Worm (Caenorhabditis elegans) whole organism, L4 larva: ENCODE measurements around the gene ptb-1.

ENCODE experiments used
- F10B5.3 ChIP-seq: sonication (generic microtip); optimal IDR thresholded peaks from 2 replicates; lab custom pipeline; 2016; ENCODE audit warnings: mild to moderate bottlenecking, missing genetic modification characterization, missing compliant biosample characterization
- T20F7.1 ChIP-seq: fragments of 200-800 bp; sonication (Bioruptor generic); optimal IDR thresholded peaks from 2 replicates; lab custom pipeline; 2018; ENCODE audit warnings: mild to moderate bottlenecking, missing genetic modification characterization, missing compliant biosample characterization
- Y105C5A.15 ChIP-seq: fragments of 200-800 bp; sonication (Bioruptor generic); IDR thresholded peaks from 2 replicates; pipeline ENCODE4 v1.3.6; 2022; ENCODE audit warnings: missing genetic modification characterization, missing compliant biosample characterization
- aha-1 ChIP-seq: fragments of 150-350 bp; peaks from one replicate; lab custom pipeline; 2014; ENCODE audit warnings: missing biosample characterization, missing genetic modification characterization
- arid-1 ChIP-seq: fragments of 200-800 bp; sonication (Bioruptor generic); conservative IDR thresholded peaks from 2 replicates; pipeline ENCODE4 v1.3.6; 2022; ENCODE audit warnings: missing genetic modification reagents, missing genetic modification characterization, missing compliant biosample characterization
- daf-16 ChIP-seq, 3 experiments: sonication (generic microtip); optimal IDR thresholded peaks; 2 replicates each; lab custom pipeline; 2016 to 2017; ENCODE audit warnings: missing genetic modification characterization in 3 of 3, missing genetic modification reagents in 3 of 3, mild to moderate bottlenecking in 2 of 3, missing compliant biosample characterization in 2 of 3, missing biosample characterization in 1 of 3, moderate library complexity in 1 of 3
- daf-19 ChIP-seq: fragments of 200-800 bp; sonication (Bioruptor generic); conservative IDR thresholded peaks from 2 replicates; pipeline ENCODE4 v1.3.6; 2022; ENCODE audit warnings: missing genetic modification characterization, missing compliant biosample characterization
- duxl-1 ChIP-seq: sonication (generic microtip); optimal IDR thresholded peaks from 2 replicates; lab custom pipeline; 2016; ENCODE audit warnings: mild to moderate bottlenecking, missing genetic modification characterization, moderate library complexity, missing compliant biosample characterization; ENCODE audit not compliant: poor library complexity
- fos-1 ChIP-seq: fragments of 150-350 bp; optimal IDR thresholded peaks from 2 replicates; lab custom pipeline; 2014; ENCODE audit warnings: missing biosample characterization, missing genetic modification characterization
- gei-8 ChIP-seq: fragments of 200-800 bp; sonication (Bioruptor generic); optimal IDR thresholded peaks from 2 replicates; lab custom pipeline; 2018; ENCODE audit warnings: mild to moderate bottlenecking, missing genetic modification characterization, missing compliant biosample characterization
- hlh-11 ChIP-seq: fragments of 200-800 bp; sonication (Bioruptor generic); optimal IDR thresholded peaks from 2 replicates; lab custom pipeline; 2018; ENCODE audit warnings: mild to moderate bottlenecking, missing genetic modification characterization, missing compliant biosample characterization
- hlh-30 ChIP-seq: sonication (generic microtip); optimal IDR thresholded peaks from 2 replicates; lab custom pipeline; 2017; ENCODE audit warnings: antibody characterized with exemption, mild to moderate bottlenecking, missing genetic modification characterization, missing compliant biosample characterization; ENCODE audit not compliant: insufficient read depth
- hmg-1.1 ChIP-seq: fragments of 200-800 bp; sonication (Bioruptor generic); IDR thresholded peaks from 2 replicates; pipeline ENCODE4 v1.3.6; 2022; ENCODE audit warnings: missing genetic modification reagents, missing genetic modification characterization, missing compliant biosample characterization
- lim-7 ChIP-seq: fragments of 200-800 bp; sonication (Bioruptor generic); IDR thresholded peaks from 2 replicates; pipeline ENCODE4 v1.3.6; 2022; ENCODE audit warnings: missing genetic modification characterization, missing compliant biosample characterization
- lin-1 ChIP-seq: fragments of 200-800 bp; sonication (Bioruptor generic); IDR thresholded peaks from 2 replicates; pipeline ENCODE4 v1.3.6; 2022; ENCODE audit warnings: missing genetic modification reagents, missing genetic modification characterization, missing compliant biosample characterization
- lin-13 ChIP-seq: fragments of 150-350 bp; optimal IDR thresholded peaks from 2 replicates; lab custom pipeline; 2014; ENCODE audit warnings: missing biosample characterization, missing genetic modification reagents, missing genetic modification characterization
- lin-29 ChIP-seq: fragments of 200-800 bp; sonication (Bioruptor generic); IDR thresholded peaks from 2 replicates; pipeline ENCODE4 v1.3.6; 2022; ENCODE audit warnings: missing genetic modification reagents, missing genetic modification characterization, missing compliant biosample characterization
- lin-38 ChIP-seq: fragments of 200-800 bp; sonication (Bioruptor generic); IDR thresholded peaks from 2 replicates; pipeline ENCODE4 v1.3.6; 2022; ENCODE audit warnings: missing genetic modification reagents, missing genetic modification characterization, missing compliant biosample characterization
- lsy-2 ChIP-seq, 2 experiments: fragments of 150-350 bp in 1 of 2; sonication (generic microtip) in 1 of 2; optimal IDR thresholded peaks; 2 replicates each; lab custom pipeline; 2014 to 2017; ENCODE audit warnings: missing biosample characterization in 2 of 2, missing genetic modification characterization in 2 of 2
- madf-5 ChIP-seq, 2 experiments: fragments of 200-800 bp; sonication (Bioruptor generic); IDR thresholded peaks; 2 replicates each; pipeline ENCODE4 v1.3.6; 2022; ENCODE audit warnings: missing compliant biosample characterization in 2 of 2, missing genetic modification characterization in 2 of 2
- mdl-1 ChIP-seq, 2 experiments: fragments of 150-350 bp in 1 of 2; sonication (generic microtip) in 1 of 2; optimal IDR thresholded peaks; 2 replicates each; lab custom pipeline; 2014 to 2017; ENCODE audit warnings: missing biosample characterization in 2 of 2, missing genetic modification characterization in 2 of 2
- mep-1 ChIP-seq: fragments of 150-350 bp; sonication (generic microtip); optimal IDR thresholded peaks from 3 replicates; lab custom pipeline; 2014; ENCODE audit warnings: missing biosample characterization, missing genetic modification characterization
- nhr-111 ChIP-seq: fragments of 200-800 bp; sonication (Bioruptor generic); optimal IDR thresholded peaks from 2 replicates; lab custom pipeline; 2018; ENCODE audit warnings: mild to moderate bottlenecking, missing genetic modification characterization, missing compliant biosample characterization
- nhr-25 ChIP-seq: sonication (generic microtip); optimal IDR thresholded peaks from 2 replicates; lab custom pipeline; 2017; ENCODE audit warnings: missing genetic modification characterization, mild to moderate bottlenecking, missing compliant biosample characterization, antibody characterized with exemption, moderate library complexity, borderline replicate concordance; ENCODE audit not compliant: insufficient read depth
- nhr-28 ChIP-seq: fragments of 150-350 bp; optimal IDR thresholded peaks from 2 replicates; lab custom pipeline; 2014; ENCODE audit warnings: missing biosample characterization, missing genetic modification characterization
- nhr-41 ChIP-seq: fragments of 200-800 bp; sonication (Bioruptor generic); IDR thresholded peaks from 2 replicates; pipeline ENCODE4 v1.3.6; 2022; ENCODE audit warnings: missing genetic modification reagents, missing genetic modification characterization, missing compliant biosample characterization
- nhr-48 ChIP-seq: sonication (generic microtip); optimal IDR thresholded peaks from 2 replicates; lab custom pipeline; 2016; ENCODE audit warnings: mild to moderate bottlenecking, missing genetic modification characterization, missing compliant biosample characterization
- nhr-6 ChIP-seq: fragments of 150-350 bp; optimal IDR thresholded peaks from 2 replicates; lab custom pipeline; 2014; ENCODE audit warnings: missing biosample characterization, missing genetic modification characterization
- nhr-77 ChIP-seq: fragments of 150-350 bp; optimal IDR thresholded peaks from 2 replicates; lab custom pipeline; 2014; ENCODE audit warnings: missing biosample characterization, missing genetic modification characterization
- pha-4 ChIP-seq, 2 experiments: fragments of 150-350 bp in 1 of 2; fragments of 200-800 bp in 1 of 2; sonication (Bioruptor generic) in 1 of 2; IDR thresholded peaks in 1 of 2; optimal IDR thresholded peaks in 1 of 2; 2 replicates each; pipeline versions ENCODE4 v1.3.6 to Lab custom; 2014 to 2022; ENCODE audit warnings: missing genetic modification characterization in 2 of 2, missing genetic modification reagents in 2 of 2, missing biosample characterization in 1 of 2, missing compliant biosample characterization in 1 of 2
- pqm-1 ChIP-seq: sonication (generic microtip); optimal IDR thresholded peaks from 2 replicates; lab custom pipeline; 2017; ENCODE audit warnings: missing biosample characterization, missing genetic modification characterization
- saeg-2 ChIP-seq: fragments of 200-800 bp; sonication (Bioruptor generic); IDR thresholded peaks from 2 replicates; pipeline ENCODE4 v1.3.6; 2022; ENCODE audit warnings: missing genetic modification reagents, missing genetic modification characterization, missing compliant biosample characterization
- set-16 ChIP-seq: fragments of 200-800 bp; sonication (Bioruptor generic); IDR thresholded peaks from 2 replicates; pipeline ENCODE4 v1.3.6; 2022; ENCODE audit warnings: missing genetic modification reagents, missing genetic modification characterization, missing compliant biosample characterization
- spr-1 ChIP-seq: sonication (generic microtip); optimal IDR thresholded peaks from 2 replicates; lab custom pipeline; 2016; ENCODE audit warnings: mild to moderate bottlenecking, missing genetic modification characterization, missing compliant biosample characterization
- spr-3 ChIP-seq: fragments of 200-800 bp; sonication (Bioruptor generic); optimal IDR thresholded peaks from 2 replicates; lab custom pipeline; 2018; ENCODE audit warnings: mild to moderate bottlenecking, missing genetic modification characterization, missing compliant biosample characterization
- zip-11 ChIP-seq: fragments of 200-800 bp; sonication (Bioruptor generic); IDR thresholded peaks from 2 replicates; pipeline ENCODE4 v1.3.6; 2022; ENCODE audit warnings: missing genetic modification characterization, missing compliant biosample characterization
- ztf-11 ChIP-seq: fragments of 150-350 bp; optimal IDR thresholded peaks from 2 replicates; lab custom pipeline; 2014; ENCODE audit warnings: missing biosample characterization, missing genetic modification characterization

ptb-1 gene

DNA sequence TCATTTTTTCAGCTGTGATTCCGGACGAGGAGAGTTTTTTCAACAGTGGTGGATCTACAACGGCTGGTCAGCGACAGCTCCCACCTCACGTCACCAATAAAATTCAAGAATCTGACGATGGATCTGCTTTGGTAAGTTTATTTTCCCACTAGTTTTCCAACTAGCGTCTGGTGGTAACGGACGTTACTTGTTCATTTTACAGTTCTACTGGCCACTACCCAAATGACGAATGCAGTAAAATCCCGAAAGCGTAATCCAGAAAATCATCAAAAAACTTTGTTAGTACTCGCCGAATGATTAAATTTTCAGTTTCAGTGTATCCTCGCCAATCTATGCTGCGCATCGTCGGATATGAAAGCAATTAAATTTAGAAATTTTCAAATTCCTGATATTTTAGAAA lies 15.8 kb upstream of the ptb-1 start:
- TF ChIP-seq hmg-1.1 (no peak), aha-1 (tag; lab: Kevin White, UChicago) (peak; percentile 59)
- TF ChIP-seq, all 104 proteins: peak for 1

DNA sequence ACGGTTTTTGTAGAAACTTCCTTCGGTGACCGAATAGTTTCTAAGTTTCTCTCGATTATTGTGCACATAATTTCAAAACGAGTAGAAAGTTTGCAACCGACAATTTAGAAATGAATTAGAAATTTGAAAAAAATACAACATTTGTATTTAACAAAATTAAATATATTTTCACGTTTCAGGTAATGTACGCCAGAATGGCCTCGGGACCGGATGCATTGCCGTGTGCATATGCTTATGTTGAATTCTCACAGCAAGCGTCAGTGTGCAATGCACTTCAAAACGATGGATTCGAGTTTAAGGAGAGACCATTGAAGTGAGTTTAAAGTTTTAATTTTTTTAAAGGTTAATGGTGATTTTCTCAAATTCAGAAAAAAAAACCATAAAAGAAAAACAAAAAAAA lies 14.5 kb upstream of the ptb-1 start, which contains the start of gene marc-2:
Gene marc-2, minus strand, starts transcription at position 101 of the 400 bp plus-strand sequence.
- no peak for TF ChIP-seq madf-5 (GFP tag; IDR thresholded peaks at IDR 0.05; lab: Robert Waterston, UW)
- no peak for TF ChIP-seq Y105C5A.15 (GFP tag; lab: Robert Waterston, UW)
- TF ChIP-seq spr-3 = no peak
- TF ChIP-seq arid-1 = no peak
- TF ChIP-seq nhr-41 (GFP tag; lab: Robert Waterston, UW) = no peak
- TF ChIP-seq nhr-48 (tag; lab: Kevin White, UChicago) = no peak
- no peak for TF ChIP-seq lin-1 (GFP tag; lab: Robert Waterston, UW)
- no peak for TF ChIP-seq saeg-2 (GFP tag; lab: Robert Waterston, UW)
- TF ChIP-seq hlh-11 (tag; lab: Kevin White, UChicago) = no peak
- TF ChIP-seq T20F7.1 (GFP tag; lab: Kevin White, UChicago) = no peak
- TF ChIP-seq lin-29 (GFP tag; lab: Robert Waterston, UW) = no peak
- TF ChIP-seq ztf-11 (tag; lab: Kevin White, UChicago) = no peak

DNA sequence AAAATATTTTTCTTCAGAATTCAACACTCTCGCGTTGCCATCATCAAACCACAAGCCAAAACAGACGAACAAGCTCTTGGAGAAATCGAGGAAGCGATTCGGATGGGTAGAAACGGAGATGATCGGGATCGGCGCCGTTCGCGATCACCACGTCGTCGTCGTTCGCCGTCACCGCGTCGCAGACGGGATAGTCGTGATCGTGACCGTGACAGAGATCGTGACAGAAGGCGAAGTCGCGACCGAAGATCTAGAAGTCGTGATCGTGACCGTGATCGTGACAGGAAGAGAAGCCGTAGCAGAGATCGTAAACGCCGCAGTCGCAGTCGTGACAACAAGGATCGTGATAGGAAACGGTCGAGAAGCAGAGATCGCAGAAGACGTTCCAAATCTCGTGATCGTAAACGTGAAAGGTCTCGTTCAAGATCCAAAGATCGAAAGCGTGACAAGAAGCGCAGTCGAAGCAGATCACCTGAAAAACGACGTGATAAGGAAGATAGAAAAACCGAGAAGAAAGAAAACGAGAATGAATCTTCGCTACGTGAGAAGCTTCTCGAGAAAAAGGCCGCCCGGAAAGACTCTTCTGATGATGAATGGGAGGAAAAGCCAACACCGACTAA lies 13.8 kb upstream of the ptb-1 start:
- TF ChIP-seq hlh-11 (tag; lab: Kevin White, UChicago) (peak; percentile 53), zip-11 (no peak), hlh-30 (tag; lab: Kevin White, UChicago) (peak; percentile 68), nhr-28 (tag; lab: Kevin White, UChicago) (peak; percentile 1), set-16 (peak; percentile 56)

DNA sequence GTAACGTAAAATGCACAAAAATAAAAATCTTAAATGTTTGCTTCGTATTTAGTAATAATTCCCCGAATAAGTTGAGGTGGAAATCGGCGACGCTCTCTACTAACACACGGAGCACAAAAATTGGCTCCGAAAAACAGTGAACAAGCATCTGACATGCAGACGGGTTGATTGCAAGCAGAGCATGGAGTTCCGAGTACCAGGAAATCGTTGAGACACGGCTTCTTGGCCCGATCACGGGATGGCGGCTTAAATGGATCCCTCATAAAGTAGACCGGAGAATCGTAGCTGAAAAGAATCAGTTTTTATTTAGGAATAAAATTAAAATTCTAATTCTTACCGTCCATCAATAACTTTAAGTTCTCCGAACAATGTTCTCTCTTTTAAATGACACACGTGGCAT lies 13.1 kb upstream of the ptb-1 start:
- TF ChIP-seq mep-1 (tag; lab: Kevin White, UChicago) (no peak), aha-1 (tag; lab: Kevin White, UChicago) (peak; percentile 86)

DNA sequence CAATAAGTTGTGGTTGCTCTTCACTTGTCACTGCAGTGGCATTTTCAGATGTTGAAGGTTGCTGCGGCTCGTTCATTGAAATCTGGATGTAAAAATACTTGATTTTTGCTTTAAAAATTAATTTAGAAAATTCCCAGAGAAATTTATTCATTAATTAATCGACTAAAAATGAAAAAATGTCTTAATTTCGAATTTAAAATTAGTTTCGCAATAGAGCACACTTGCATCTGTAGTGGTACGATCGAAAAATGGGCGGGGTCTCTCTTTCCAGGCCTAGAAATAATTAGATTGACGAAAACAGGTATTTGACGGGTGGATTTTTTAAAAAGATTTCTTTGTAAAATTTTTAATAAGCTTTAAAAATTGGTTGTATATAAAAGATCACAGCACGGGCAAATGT lies 12.7 kb upstream of the ptb-1 start, which contains the start of gene D2089.8:
Gene D2089.8, minus strand, starts transcription at position 84 of the 400 bp plus-strand sequence.
- TF ChIP-seq lin-38 (GFP tag; lab: Robert Waterston, UW) = peak; percentile 88
- no peak for TF ChIP-seq daf-16 (GFP tag; optimal IDR thresholded peaks at IDR 0.05; lab: Kevin White, UChicago)
- TF ChIP-seq daf-16 (tag; optimal IDR thresholded peaks at IDR 0.05; lab: Kevin White, UChicago) = no peak
- no peak for TF ChIP-seq lin-13 (GFP tag; lab: Kevin White, UChicago)

DNA sequence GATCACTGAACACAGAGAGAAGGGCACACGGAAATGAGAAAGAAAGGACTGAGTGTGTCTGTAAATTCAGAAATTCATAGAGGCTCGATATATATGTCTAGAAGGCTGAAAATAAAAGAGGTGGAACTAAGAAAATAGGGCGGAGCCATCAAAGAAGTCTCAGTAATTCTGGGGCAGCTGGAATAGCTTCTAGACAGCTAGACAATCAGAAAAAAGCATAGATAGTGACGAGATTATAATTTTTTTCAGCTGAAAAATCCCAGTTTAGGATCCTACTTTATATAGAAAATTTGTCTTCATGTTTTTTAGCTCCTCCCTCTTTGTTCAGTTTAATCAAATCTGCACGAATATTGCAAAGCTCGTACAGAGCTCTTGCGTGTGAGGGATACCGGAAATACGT lies 10.4 kb upstream of the ptb-1 start, which contains the start of gene D2089.3:
Gene D2089.3, minus strand, starts transcription at position 101 of the 400 bp plus-strand sequence.
- TF ChIP-seq nhr-77 (no peak), aha-1 (tag; lab: Kevin White, UChicago) (peak; percentile 66), nhr-25 (tag; lab: Kevin White, UChicago) (no peak), Y105C5A.15 (GFP tag; lab: Robert Waterston, UW) (no peak), mdl-1 (tag; optimal IDR thresholded peaks at IDR 0.05; lab: Kevin White, UChicago) (no peak), lsy-2 (tag; optimal IDR thresholded peaks at IDR 0.05; lab: Kevin White, UChicago) (no peak), lim-7 (GFP tag; lab: Robert Waterston, UW) (no peak), T20F7.1 (GFP tag; lab: Kevin White, UChicago) (no peak)
- TF ChIP-seq, all 104 proteins: peak for 1

DNA sequence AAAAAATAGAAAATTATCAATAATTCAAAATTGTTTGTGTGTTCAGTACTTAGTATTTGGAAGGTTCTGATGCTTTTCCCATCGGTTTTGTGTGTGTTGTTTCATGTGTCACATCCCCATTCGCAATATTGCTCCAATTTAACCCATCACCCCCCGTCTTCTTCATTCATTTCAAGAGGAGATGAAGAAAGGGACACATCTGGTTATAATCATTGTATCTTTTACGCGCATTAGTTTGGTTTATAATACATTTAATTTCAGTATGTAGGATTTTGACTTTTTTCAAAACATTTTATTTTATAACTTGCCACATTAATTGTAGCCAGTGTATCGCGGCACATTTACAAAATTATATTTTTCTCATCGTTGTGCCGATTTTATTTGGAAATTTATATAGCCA lies 4.7 kb downstream of the ptb-1 start:
- TF ChIP-seq daf-19 (GFP tag; lab: Robert Waterston, UW) (no peak), nhr-111 (no peak), gei-8 (no peak), nhr-28 (tag; lab: Kevin White, UChicago) (no peak), spr-1 (tag; lab: Kevin White, UChicago) (no peak), spr-3 (no peak), pqm-1 (tag; lab: Kevin White, UChicago) (no peak), F10B5.3 (no peak), pha-4 (GFP tag; IDR thresholded peaks at IDR 0.05; lab: Robert Waterston, UW) (no peak), pha-4 (tag; optimal IDR thresholded peaks at IDR 0.05; lab: Kevin White, UChicago) (no peak), nhr-6 (no peak), fos-1 (tag; lab: Kevin White, UChicago) (no peak), hlh-11 (tag; lab: Kevin White, UChicago) (no peak), duxl-1 (tag; lab: Kevin White, UChicago) (no peak), lin-38 (GFP tag; lab: Robert Waterston, UW) (no peak), madf-5 (GFP tag; IDR thresholded peaks at IDR 0.05; lab: Robert Waterston, UW) (no peak)
